Fruit fly (Drosophila melanogaster) whole organism, pupa: ENCODE measurements around the gene PolD1.

ENCODE experiments used
- CG10348 ChIP-seq: fragments of 200-800 bp; sonication (Bioruptor generic); IDR thresholded peaks from 2 replicates; pipeline ENCODE4 v1.3.6; 2022; ENCODE audit warnings: missing biosample characterization, missing genetic modification characterization
- CG12605 ChIP-seq: fragments of 200-800 bp; sonication (Bioruptor generic); IDR thresholded peaks from 2 replicates; pipeline ENCODE4 v1.3.6; 2022; ENCODE audit warnings: missing biosample characterization, missing genetic modification characterization
- CG13204 ChIP-seq: fragments of 200-800 bp; sonication (Bioruptor generic); optimal IDR thresholded peaks from 2 replicates; lab custom pipeline; 2018; ENCODE audit warnings: missing biosample characterization, mild to moderate bottlenecking, missing genetic modification characterization, moderate library complexity
- CG14655 ChIP-seq: fragments of 200-800 bp; sonication (Bioruptor generic); optimal IDR thresholded peaks from 3 replicates; lab custom pipeline; 2017; ENCODE audit warnings: mild to moderate bottlenecking, missing biosample characterization, missing genetic modification reagents, missing genetic modification characterization
- CG15710 ChIP-seq: fragments of 200-800 bp; sonication (Bioruptor generic); optimal IDR thresholded peaks from 2 replicates; lab custom pipeline; 2018; ENCODE audit warnings: missing biosample characterization, mild to moderate bottlenecking, missing genetic modification characterization, moderate library complexity
- CG17806 ChIP-seq: fragments of 200-800 bp; sonication (Bioruptor generic); optimal IDR thresholded peaks from 2 replicates; lab custom pipeline; 2018; ENCODE audit warnings: missing biosample characterization, mild to moderate bottlenecking, missing genetic modification characterization, moderate library complexity
- CG32121 ChIP-seq: fragments of 200-800 bp; sonication (Bioruptor generic); IDR thresholded peaks from 2 replicates; pipeline ENCODE4 v1.3.6; 2022; ENCODE audit warnings: missing biosample characterization, missing genetic modification characterization
- CG34367 ChIP-seq: fragments of 200-800 bp; sonication (Bioruptor generic); optimal IDR thresholded peaks from 2 replicates; lab custom pipeline; 2018; ENCODE audit warnings: missing biosample characterization, mild to moderate bottlenecking, missing genetic modification characterization
- CG4496 ChIP-seq: fragments of 200-800 bp; sonication (Bioruptor generic); IDR thresholded peaks from 3 replicates; pipeline ENCODE4 v1.3.6; 2022; ENCODE audit warnings: missing biosample characterization, missing genetic modification characterization
- CG8159 ChIP-seq: fragments of 200-800 bp; sonication (Bioruptor generic); optimal IDR thresholded peaks from 3 replicates; lab custom pipeline; 2018; ENCODE audit warnings: missing biosample characterization, mild to moderate bottlenecking, missing genetic modification characterization, moderate library complexity
- CG8301 ChIP-seq: fragments of 200-800 bp; sonication (Bioruptor generic); optimal IDR thresholded peaks from 2 replicates; lab custom pipeline; 2018; ENCODE audit warnings: missing biosample characterization, mild to moderate bottlenecking, missing genetic modification characterization
- CG9948 ChIP-seq: fragments of 200-800 bp; sonication (Bioruptor generic); optimal IDR thresholded peaks from 2 replicates; lab custom pipeline; 2018; ENCODE audit warnings: missing biosample characterization, mild to moderate bottlenecking, missing genetic modification characterization, moderate library complexity
- D1 ChIP-seq: fragments of 200-800 bp; sonication (Bioruptor generic); optimal IDR thresholded peaks from 2 replicates; lab custom pipeline; 2018; ENCODE audit warnings: missing biosample characterization, mild to moderate bottlenecking, missing genetic modification characterization, moderate library complexity
- EcR ChIP-seq: fragments of 200-800 bp; sonication (Bioruptor generic); optimal IDR thresholded peaks from 3 replicates; lab custom pipeline; 2019; ENCODE audit warnings: missing biosample characterization, missing genetic modification characterization, mild to moderate bottlenecking, moderate library complexity, missing genetic modification reagents
- Ets98B ChIP-seq: fragments of 200-800 bp; sonication (Bioruptor generic); IDR thresholded peaks from 2 replicates; pipeline ENCODE4 v1.3.6; 2022; ENCODE audit warnings: missing biosample characterization, missing genetic modification characterization
- Pif1A ChIP-seq: fragments of 200-800 bp; sonication (Bioruptor generic); optimal IDR thresholded peaks from 3 replicates; lab custom pipeline; 2016; ENCODE audit warnings: missing biosample characterization, missing genetic modification characterization
- Pif1B ChIP-seq: fragments of 200-800 bp; sonication (Bioruptor generic); optimal IDR thresholded peaks from 3 replicates; lab custom pipeline; 2016; ENCODE audit warnings: missing biosample characterization, missing genetic modification characterization
- Snoo ChIP-seq: fragments of 200-800 bp; sonication (Bioruptor generic); optimal IDR thresholded peaks from 3 replicates; lab custom pipeline; 2017; ENCODE audit warnings: missing biosample characterization, mild to moderate bottlenecking, missing genetic modification characterization, inconsistent platforms
- fd96Ca ChIP-seq: fragments of 200-800 bp; sonication (Bioruptor generic); IDR thresholded peaks from 3 replicates; pipeline ENCODE4 v1.3.6; 2022; ENCODE audit warnings: missing biosample characterization, missing genetic modification characterization
- gl ChIP-seq: fragments of 200-800 bp; sonication (Bioruptor generic); optimal IDR thresholded peaks from 2 replicates; lab custom pipeline; 2018; ENCODE audit warnings: missing biosample characterization, mild to moderate bottlenecking, missing genetic modification characterization
- rn ChIP-seq: fragments of 200-800 bp; sonication (Bioruptor generic); IDR thresholded peaks from 2 replicates; pipeline ENCODE4 v1.3.6; 2022; ENCODE audit warnings: missing biosample characterization, missing genetic modification characterization

PolD1 gene

DNA sequence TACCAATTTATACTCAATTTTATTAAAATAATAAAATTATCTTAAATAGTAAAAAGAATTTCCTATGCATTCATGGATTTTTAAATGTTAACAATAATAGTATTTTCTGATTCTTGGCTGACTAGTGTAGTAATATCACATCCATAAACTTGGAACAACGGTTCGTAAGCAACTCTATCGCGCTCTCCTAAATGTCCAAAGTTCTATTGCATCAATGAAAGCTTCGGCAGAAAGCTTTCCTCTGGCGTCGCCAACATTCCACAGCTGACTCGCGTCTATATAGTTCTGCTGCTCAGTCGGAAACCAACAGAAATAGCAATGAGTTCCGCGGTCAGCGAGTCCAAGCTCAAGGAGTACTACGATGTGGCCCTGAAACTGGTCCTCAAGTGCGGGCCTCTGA, 10.9 kb downstream of the PolD1 start, which contains the start of gene CG17029:
Gene CG17029 (plus strand): TSS at position 113 of the 400 bp plus-strand sequence.
- no peak for TF ChIP-seq CG17806
- peak; percentile 64 for TF ChIP-seq CG12605 (GFP tag; lab: Robert Waterston, UW)
- TF ChIP-seq Pif1A (GFP tag; lab: Kevin White, UChicago) = no peak
- TF ChIP-seq CG10348 (GFP tag; lab: Robert Waterston, UW) = no peak
- 0 out of 3 replicates have a peak, but pooled peaks have one; percentile 24 for TF ChIP-seq fd96Ca (GFP tag; lab: Robert Waterston, UW)
- no peak for TF ChIP-seq Pif1B (GFP tag; lab: Kevin White, UChicago)
- no peak for TF ChIP-seq CG8159 (tag; lab: Kevin White, UChicago)
- TF ChIP-seq CG14655 = no peak
- peak; percentile 3; the same call in 1 of the 2 replicates for TF ChIP-seq rn (GFP tag; lab: Robert Waterston, UW)
- TF ChIP-seq CG15710 (tag; lab: Kevin White, UChicago) = no peak
- TF ChIP-seq CG32121 (GFP tag; lab: Robert Waterston, UW) = no peak
- no peak for TF ChIP-seq CG9948 (tag; lab: Kevin White, UChicago)
- TF ChIP-seq Snoo (tag; lab: Kevin White, UChicago) = no peak
- no peak for TF ChIP-seq D1
- no peak for TF ChIP-seq EcR (GFP tag; lab: Kevin White, UChicago)
- no peak for TF ChIP-seq CG34367 (tag; lab: Kevin White, UChicago)
- TF ChIP-seq gl = no peak
- TF ChIP-seq CG8301 (tag; lab: Kevin White, UChicago) = no peak
- no peak for TF ChIP-seq CG4496 (GFP tag; lab: Robert Waterston, UW)
- no peak for TF ChIP-seq CG13204 (GFP tag; lab: Kevin White, UChicago)
- peak; percentile 12; the same call in 1 of the 2 replicates for TF ChIP-seq Ets98B (GFP tag; lab: Robert Waterston, UW)
- TF ChIP-seq, all 21 proteins: peak for 4

DNA sequence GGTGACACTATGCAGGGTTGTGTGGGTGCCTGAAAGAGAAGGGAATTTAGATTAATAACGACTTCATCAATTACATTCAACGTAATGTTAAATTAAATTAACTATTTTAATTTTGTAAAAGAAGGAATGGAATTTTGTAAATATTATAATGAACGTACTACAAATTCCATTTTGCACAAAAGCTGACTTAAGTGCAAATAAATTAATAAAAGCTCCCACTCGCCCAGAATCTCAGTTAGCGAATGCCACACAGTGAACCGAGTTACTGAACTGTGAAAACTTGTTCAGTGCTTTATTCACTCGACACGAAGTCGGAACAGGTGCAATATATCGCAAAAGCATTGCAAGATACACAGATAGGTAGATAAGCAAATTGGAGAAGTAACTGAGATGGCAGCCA, 12.5 kb downstream of the PolD1 start, which contains the start of gene CG17026:
Gene CG17026 (plus strand): TSS at position 301 of the 400 bp plus-strand sequence.
- no peak for TF ChIP-seq CG10348 (GFP tag; lab: Robert Waterston, UW)
- peak; percentile 27 for TF ChIP-seq EcR (GFP tag; lab: Kevin White, UChicago)

dm6 chr3L:15974166-15974565, 13.4 kb downstream of the PolD1 start:
- TF ChIP-seq Pif1B (GFP tag; lab: Kevin White, UChicago) (no peak), CG14655 (no peak), CG13204 (GFP tag; lab: Kevin White, UChicago) (no peak), rn (GFP tag; lab: Robert Waterston, UW) (no peak), D1 (no peak), Pif1A (GFP tag; lab: Kevin White, UChicago) (no peak), CG9948 (tag; lab: Kevin White, UChicago) (no peak), Ets98B (GFP tag; lab: Robert Waterston, UW) (no peak), CG34367 (tag; lab: Kevin White, UChicago) (no peak), CG8159 (tag; lab: Kevin White, UChicago) (no peak), gl (no peak), CG17806 (no peak), CG8301 (tag; lab: Kevin White, UChicago) (no peak), CG10348 (GFP tag; lab: Robert Waterston, UW) (no peak), CG32121 (GFP tag; lab: Robert Waterston, UW) (no peak), CG15710 (tag; lab: Kevin White, UChicago) (no peak), fd96Ca (GFP tag; lab: Robert Waterston, UW) (no peak)

dm6 chr3L:15968686-15969085, 18.9 kb downstream of the PolD1 start:
- TF ChIP-seq CG17806 (no peak), CG9948 (tag; lab: Kevin White, UChicago) (no peak), CG13204 (GFP tag; lab: Kevin White, UChicago) (no peak), Pif1A (GFP tag; lab: Kevin White, UChicago) (no peak), CG8301 (tag; lab: Kevin White, UChicago) (no peak), fd96Ca (GFP tag; lab: Robert Waterston, UW) (no peak), Snoo (tag; lab: Kevin White, UChicago) (no peak), Pif1B (GFP tag; lab: Kevin White, UChicago) (no peak), D1 (no peak), CG34367 (tag; lab: Kevin White, UChicago) (no peak), CG32121 (GFP tag; lab: Robert Waterston, UW) (no peak), gl (no peak)

- 0 out of 3 replicates have a peak, but pooled peaks have one; percentile 33 for TF ChIP-seq fd96Ca (GFP tag; lab: Robert Waterston, UW)
- TF ChIP-seq CG34367 (tag; lab: Kevin White, UChicago) = no peak
- TF ChIP-seq EcR (GFP tag; lab: Kevin White, UChicago) = peak; percentile 93
- no peak for TF ChIP-seq CG8301 (tag; lab: Kevin White, UChicago)
- no peak for TF ChIP-seq Snoo (tag; lab: Kevin White, UChicago)
- peak; percentile 1 for TF ChIP-seq CG15710 (tag; lab: Kevin White, UChicago)
- TF ChIP-seq rn (GFP tag; lab: Robert Waterston, UW) = no peak
- no peak for TF ChIP-seq CG10348 (GFP tag; lab: Robert Waterston, UW)
- no peak for TF ChIP-seq Pif1B (GFP tag; lab: Kevin White, UChicago)
- no peak for TF ChIP-seq Ets98B (GFP tag; lab: Robert Waterston, UW)
- no peak for TF ChIP-seq CG12605 (GFP tag; lab: Robert Waterston, UW)
- TF ChIP-seq D1 = no peak
- TF ChIP-seq CG8159 (tag; lab: Kevin White, UChicago) = no peak
- TF ChIP-seq CG13204 (GFP tag; lab: Kevin White, UChicago) = no peak
- no peak for TF ChIP-seq CG14655
- no peak for TF ChIP-seq CG17806
- no peak for TF ChIP-seq CG4496 (GFP tag; lab: Robert Waterston, UW)
- no peak for TF ChIP-seq CG9948 (tag; lab: Kevin White, UChicago)
Observed at dm6 chr3L:15967588-15968500, 19.8 kb downstream of the PolD1 start, which contains the start of the genes Brr2 and CG10516. Gene Brr2 (minus strand): TSS chr3L:15967872. Gene CG10516 (plus strand): TSS chr3L:15968204.
